Worm (Caenorhabditis elegans) whole organism, L4/young adult: ENCODE results near the gene sftb-2.

Source experiments
- W03F9.2 ChIP-seq: fragments of 150-350 bp; optimal IDR thresholded peaks from 2 replicates; lab custom pipeline; 2014; ENCODE audit warnings: missing biosample characterization, missing genetic modification characterization
- dao-5 ChIP-seq: sonication (generic microtip); optimal IDR thresholded peaks from 2 replicates; lab custom pipeline; 2016; ENCODE audit warnings: missing genotype, missing genetic modification characterization, moderate library complexity, missing compliant biosample characterization
- him-1 ChIP-seq: sonication (generic microtip); optimal IDR thresholded peaks from 2 replicates; lab custom pipeline; 2016; ENCODE audit warnings: missing genotype, missing genetic modification reagents, missing genetic modification characterization, missing compliant biosample characterization

sftb-2 gene

ce11 chrV:127882-128281 lies at the start of gene sftb-2, which contains the start of gene W03F9.2:
TSS of gene sftb-2 (plus strand) at chrV:128237.
TSS of gene W03F9.2 (minus strand) at chrV:128034.
- TF ChIP-seq dao-5 (tag; lab: Kevin White, UChicago) (no peak), W03F9.2 (tag; lab: Kevin White, UChicago) (peak; percentile 94)

DNA sequence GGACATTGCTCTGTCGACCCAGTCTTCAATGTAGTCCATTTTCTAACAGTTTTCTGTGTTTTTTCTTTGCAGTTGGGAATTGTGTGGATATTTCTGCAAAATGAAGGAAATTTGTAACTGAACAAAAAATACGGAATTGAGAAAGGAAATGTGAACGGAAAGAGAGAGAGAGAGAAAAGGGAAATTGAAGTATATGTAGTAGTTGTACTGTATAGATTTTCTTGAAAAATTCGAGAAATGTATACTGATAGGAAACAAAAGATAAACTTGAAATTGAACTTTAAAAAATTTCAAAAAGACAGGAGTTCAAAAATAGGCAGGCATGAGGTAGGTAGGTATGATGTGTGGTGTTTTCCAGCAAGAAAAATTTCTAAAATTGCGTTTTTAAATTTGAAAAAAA lies 44.3 kb upstream of the sftb-2 start, which contains the start of gene daam-1:
Gene daam-1, minus strand, starts transcription at position 101 of the 400 bp plus-strand sequence.
- TF ChIP-seq him-1 (tag; lab: Kevin White, UChicago): no peak
- TF ChIP-seq W03F9.2 (tag; lab: Kevin White, UChicago): no peak
- no peak for TF ChIP-seq dao-5 (tag; lab: Kevin White, UChicago)

DNA sequence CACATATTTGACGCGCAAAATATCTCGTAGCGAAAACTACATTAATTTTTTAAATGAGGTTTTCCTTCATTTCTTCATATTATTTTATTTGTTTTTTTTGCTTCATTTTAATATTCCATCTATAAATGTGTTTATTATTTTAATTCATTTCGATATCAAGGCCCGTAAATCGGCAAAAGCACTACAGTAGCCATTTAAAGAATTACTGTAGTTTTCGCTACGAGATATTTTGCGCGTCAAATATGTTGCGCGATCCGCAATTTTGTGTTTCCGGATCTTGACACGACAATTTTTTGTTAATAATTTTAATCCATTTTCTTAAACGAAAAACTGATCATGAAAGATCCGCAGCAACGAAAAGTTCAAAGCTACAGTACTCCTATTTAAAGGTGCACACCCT lies 25.9 kb upstream of the sftb-2 start:
- TF ChIP-seq dao-5 (tag; lab: Kevin White, UChicago) (no peak), him-1 (tag; lab: Kevin White, UChicago) (no peak), W03F9.2 (tag; lab: Kevin White, UChicago) (no peak)

ce11 chrV:103043-103702 lies 24.9 kb upstream of the sftb-2 start:
- no peak for TF ChIP-seq dao-5 (tag; lab: Kevin White, UChicago)
- no peak for TF ChIP-seq W03F9.2 (tag; lab: Kevin White, UChicago)

DNA sequence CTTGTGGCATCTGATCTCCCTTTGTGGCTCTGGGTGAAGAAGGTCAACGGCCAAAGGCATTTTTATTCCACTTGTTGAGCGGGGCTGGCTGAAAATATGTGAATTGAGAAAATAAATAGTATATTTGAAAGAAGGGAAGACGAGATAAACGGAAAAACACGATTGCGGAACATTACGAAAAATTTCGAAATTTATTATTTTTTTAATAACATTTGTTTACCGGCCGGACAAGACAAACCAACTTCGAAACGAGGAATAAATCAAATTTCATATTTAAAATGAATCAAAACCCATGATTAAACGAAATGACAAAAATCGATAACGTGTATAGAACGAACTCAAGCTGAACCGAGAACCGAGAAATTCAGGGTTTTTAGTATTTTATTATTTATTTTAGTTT lies 24.1 kb upstream of the sftb-2 start, which contains the start of gene rps-27:
Gene rps-27, minus strand, starts transcription at position 101 of the 400 bp plus-strand sequence.
- TF ChIP-seq him-1 (tag; lab: Kevin White, UChicago) (no peak), dao-5 (tag; lab: Kevin White, UChicago) (no peak)

DNA sequence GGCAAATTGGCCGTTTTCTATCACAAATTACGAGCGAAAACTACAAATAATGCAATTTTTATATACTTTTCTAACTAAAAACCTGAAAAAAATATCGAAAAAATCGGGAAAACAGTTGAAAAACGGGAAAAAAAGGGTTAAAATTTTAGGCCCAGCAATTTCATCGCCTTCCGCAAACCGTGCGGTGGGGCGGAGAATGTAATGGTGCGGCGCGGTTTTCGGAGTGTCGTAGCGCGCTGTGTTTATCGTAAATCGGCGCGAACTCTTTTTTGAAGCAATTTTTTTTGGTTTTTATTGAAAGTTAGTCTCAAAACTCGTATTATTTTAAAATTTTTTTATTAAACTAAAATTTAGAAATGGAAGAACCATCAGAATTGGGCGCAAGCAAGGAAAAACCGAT lies 23.6 kb upstream of the sftb-2 start, which contains the start of gene picd-1:
Gene picd-1, plus strand, starts transcription at position 352 of the 400 bp plus-strand sequence.
- TF ChIP-seq him-1 (tag; lab: Kevin White, UChicago): no peak
- TF ChIP-seq dao-5 (tag; lab: Kevin White, UChicago): no peak
- peak; percentile 96 for TF ChIP-seq W03F9.2 (tag; lab: Kevin White, UChicago)

DNA sequence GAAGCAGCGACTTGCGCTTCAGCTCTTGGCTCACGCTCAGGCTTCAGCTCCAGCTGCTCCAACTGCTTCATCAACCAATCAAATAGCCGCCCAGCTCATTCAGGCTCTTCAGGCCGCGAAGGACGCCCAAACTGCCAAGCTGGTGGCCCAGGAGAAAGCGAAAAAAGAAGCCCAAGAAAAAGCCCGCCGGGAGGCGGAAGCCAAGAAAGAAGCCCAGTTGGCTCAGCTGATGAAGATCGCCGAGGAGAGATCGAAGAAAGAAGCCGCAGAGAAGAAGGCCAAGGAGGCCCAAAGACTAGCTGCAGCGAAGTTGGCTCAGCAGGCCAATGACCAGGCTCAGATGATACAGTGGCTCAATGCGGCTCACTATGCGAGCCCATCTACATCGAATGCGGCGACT lies 11.8 kb upstream of the sftb-2 start:
- no peak for TF ChIP-seq W03F9.2 (tag; lab: Kevin White, UChicago)
- no peak for TF ChIP-seq him-1 (tag; lab: Kevin White, UChicago)
- TF ChIP-seq dao-5 (tag; lab: Kevin White, UChicago): no peak

ce11 chrV:117312-117711 lies 10.7 kb upstream of the sftb-2 start:
- no peak for TF ChIP-seq W03F9.2 (tag; lab: Kevin White, UChicago)
- TF ChIP-seq dao-5 (tag; lab: Kevin White, UChicago): no peak
- no peak for TF ChIP-seq him-1 (tag; lab: Kevin White, UChicago)

ce11 chrV:122249-122648 lies 5.8 kb upstream of the sftb-2 start:
- no peak for TF ChIP-seq W03F9.2 (tag; lab: Kevin White, UChicago)
- no peak for TF ChIP-seq dao-5 (tag; lab: Kevin White, UChicago)
- TF ChIP-seq him-1 (tag; lab: Kevin White, UChicago): no peak

DNA sequence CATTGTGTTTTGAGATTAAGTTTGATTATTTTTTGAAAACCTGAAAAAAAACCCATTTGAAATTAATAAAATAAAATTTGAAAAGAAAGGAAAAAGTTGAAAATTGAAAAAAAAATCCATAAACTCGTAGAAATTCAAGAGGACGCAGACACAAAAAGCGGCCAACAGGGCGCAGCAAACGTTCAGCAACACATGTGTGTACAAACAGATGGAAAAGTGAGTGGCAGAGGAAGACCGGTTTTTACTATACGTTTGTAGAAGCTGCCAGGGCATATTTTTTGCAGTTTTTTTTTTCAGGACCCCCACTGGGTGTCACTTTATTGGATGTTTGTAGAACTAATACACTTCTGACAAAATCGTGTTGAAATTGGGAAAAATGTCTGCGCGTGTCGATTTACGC lies 5.3 kb upstream of the sftb-2 start, which contains the start of gene cgp-1:
Gene cgp-1, minus strand, starts transcription at position 40 of the 400 bp plus-strand sequence.
- TF ChIP-seq W03F9.2 (tag; lab: Kevin White, UChicago) (peak; percentile 91), dao-5 (tag; lab: Kevin White, UChicago) (no peak), him-1 (tag; lab: Kevin White, UChicago) (no peak)

ce11 chrV:123513-123912 lies 4.5 kb upstream of the sftb-2 start:
- peak; percentile 93 for TF ChIP-seq W03F9.2 (tag; lab: Kevin White, UChicago)
- TF ChIP-seq him-1 (tag; lab: Kevin White, UChicago): no peak
- no peak for TF ChIP-seq dao-5 (tag; lab: Kevin White, UChicago)

DNA sequence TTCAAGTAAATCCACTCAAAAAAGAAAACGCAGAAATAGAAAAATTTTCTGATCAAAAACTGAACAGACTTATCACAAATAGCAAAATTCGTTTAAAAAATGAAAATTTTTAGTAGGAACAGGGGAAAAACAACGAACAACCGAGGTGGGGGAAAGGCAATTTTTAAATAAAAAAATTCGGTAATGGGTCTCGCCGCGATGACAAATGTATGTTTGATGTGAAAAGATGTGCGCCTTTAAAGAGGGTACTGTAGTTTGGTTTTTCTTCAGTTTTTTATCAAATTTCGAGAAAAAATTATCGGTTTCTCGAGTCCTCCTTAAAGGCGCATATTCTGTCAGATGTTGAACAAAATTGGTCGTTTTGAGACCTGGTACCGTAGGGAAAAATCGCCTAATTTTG lies 4.1 kb upstream of the sftb-2 start:
- peak; percentile 41 for TF ChIP-seq W03F9.2 (tag; lab: Kevin White, UChicago)
- no peak for TF ChIP-seq dao-5 (tag; lab: Kevin White, UChicago)

- TF ChIP-seq W03F9.2 (tag; lab: Kevin White, UChicago) (peak; percentile 99), dao-5 (tag; lab: Kevin White, UChicago) (no peak), him-1 (tag; lab: Kevin White, UChicago) (no peak)
Observed at ce11 chrV:126610-127009, 1.4 kb upstream of the sftb-2 start, which contains the start of gene W03F9.1. TSS of gene W03F9.1 (minus strand) at chrV:126718.

DNA sequence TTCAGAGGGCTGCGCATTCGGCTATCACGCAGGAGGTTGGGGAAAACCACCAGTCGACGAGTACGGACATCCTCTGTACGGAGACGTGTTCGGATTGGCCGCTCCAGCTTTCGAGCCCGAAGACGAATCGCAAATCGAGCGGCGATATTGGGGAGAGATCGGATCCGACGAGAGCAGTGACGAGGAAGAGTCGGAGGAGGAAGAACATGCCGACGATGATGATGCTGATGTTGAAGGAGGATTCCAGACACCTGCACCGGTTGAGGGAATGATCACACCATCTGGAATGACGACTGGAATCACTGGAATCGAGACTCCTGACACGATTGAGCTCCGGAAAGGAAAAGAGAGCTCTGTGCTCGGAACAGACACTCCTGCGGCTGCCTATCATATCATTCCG lies 2.1 kb downstream of the sftb-2 start:
- TF ChIP-seq him-1 (tag; lab: Kevin White, UChicago): no peak
- TF ChIP-seq W03F9.2 (tag; lab: Kevin White, UChicago): no peak
- no peak for TF ChIP-seq dao-5 (tag; lab: Kevin White, UChicago)
